Worm (Caenorhabditis elegans): Measurements from ENCODE around the gene srv-1.
A peak's percentile ranks its signal among the peaks of the same experiment; 100 is the strongest.

The srv-1 gene

ce11 chrIII:6871067-6871466 is 20.9 kb downstream of the srv-1 start:
- TF ChIP-seq bed-3 (GFP tag; optimal IDR thresholded peaks at IDR 0.05) (no peak), ztf-11 (tag; optimal IDR thresholded peaks at IDR 0.05) (no peak), M03D4.4 (tag; optimal IDR thresholded peaks at IDR 0.05) (no peak), lsy-2 (tag; optimal IDR thresholded peaks at IDR 0.05) (no peak), drap-1 (GFP tag; optimal IDR thresholded peaks at IDR 0.05) (no peak), lin-13 (tag; optimal IDR thresholded peaks at IDR 0.05) (no peak), nhr-12 (tag; optimal IDR thresholded peaks at IDR 0.05) (no peak), flh-1 (GFP tag; optimal IDR thresholded peaks at IDR 0.05) (no peak)

ce11 chrIII:6871668-6872067 is 21.5 kb downstream of the srv-1 start:
- TF ChIP-seq nhr-2 (tag; optimal IDR thresholded peaks at IDR 0.05): peak; percentile 46
- no peak for TF ChIP-seq unc-62 (GFP tag; optimal IDR thresholded peaks at IDR 0.05)
- TF ChIP-seq unc-39 (tag; optimal IDR thresholded peaks at IDR 0.05): no peak
- peak; percentile 52 for TF ChIP-seq hlh-1 (tag; optimal IDR thresholded peaks at IDR 0.05)

ce11 chrIII:6872534-6873150 is 22.5 kb downstream of the srv-1 start, which contains the start of gene K04C2.3:
Gene K04C2.3, plus strand, starts transcription at chrIII:6873089.
- no peak for TF ChIP-seq tbx-8 (GFP tag; optimal IDR thresholded peaks at IDR 0.05)
- TF ChIP-seq mab-5 (tag; optimal IDR thresholded peaks at IDR 0.05): no peak
- no peak for TF ChIP-seq unc-120 (tag; optimal IDR thresholded peaks at IDR 0.05; ENCODE audit: poor library complexity, severe bottlenecking)
- TF ChIP-seq bed-3 (GFP tag; optimal IDR thresholded peaks at IDR 0.05): no peak
- no peak for TF ChIP-seq nhr-2 (tag; optimal IDR thresholded peaks at IDR 0.05)
- TF ChIP-seq unc-39 (tag; optimal IDR thresholded peaks at IDR 0.05): no peak
- TF ChIP-seq drap-1 (GFP tag; optimal IDR thresholded peaks at IDR 0.05): no peak
- TF ChIP-seq ztf-11 (tag; optimal IDR thresholded peaks at IDR 0.05): no peak
- no peak for TF ChIP-seq zip-8 (tag; optimal IDR thresholded peaks at IDR 0.05)
- TF ChIP-seq ces-1 (GFP tag; optimal IDR thresholded peaks at IDR 0.05): no peak
- TF ChIP-seq ham-2 (GFP tag; optimal IDR thresholded peaks at IDR 0.05): no peak
- no peak for TF ChIP-seq blmp-1 (tag; optimal IDR thresholded peaks at IDR 0.05)
- no peak for TF ChIP-seq ceh-83 (GFP tag; optimal IDR thresholded peaks at IDR 0.05)
- no peak for TF ChIP-seq hlh-1 (tag; optimal IDR thresholded peaks at IDR 0.05)
- TF ChIP-seq nhr-28 (tag; optimal IDR thresholded peaks at IDR 0.05): no peak
- TF ChIP-seq M03D4.4 (tag; optimal IDR thresholded peaks at IDR 0.05): no peak
- TF ChIP-seq nhr-237 (tag; optimal IDR thresholded peaks at IDR 0.05): no peak
- TF ChIP-seq lin-32 (GFP tag; optimal IDR thresholded peaks at IDR 0.05): no peak

- TF ChIP-seq elt-1 (tag; optimal IDR thresholded peaks at IDR 0.05; ENCODE audit: borderline replicate concordance, insufficient read depth): no peak
- TF ChIP-seq M03D4.4 (tag; optimal IDR thresholded peaks at IDR 0.05): no peak
- no peak for TF ChIP-seq cnd-1 (tag; optimal IDR thresholded peaks at IDR 0.05)
- no peak for TF ChIP-seq unc-39 (tag; optimal IDR thresholded peaks at IDR 0.05)
- TF ChIP-seq tbx-8 (GFP tag; optimal IDR thresholded peaks at IDR 0.05): no peak
- TF ChIP-seq ceh-39 (tag; optimal IDR thresholded peaks at IDR 0.05): no peak
- TF ChIP-seq pha-4 (tag; optimal IDR thresholded peaks at IDR 0.05): no peak
- TF ChIP-seq bed-3 (GFP tag; optimal IDR thresholded peaks at IDR 0.05): no peak
- TF ChIP-seq nhr-237 (tag; optimal IDR thresholded peaks at IDR 0.05): no peak
- TF ChIP-seq zip-8 (tag; optimal IDR thresholded peaks at IDR 0.05): no peak
- TF ChIP-seq sem-2 (GFP tag; optimal IDR thresholded peaks at IDR 0.05): no peak
- TF ChIP-seq snpc-4 (tag; optimal IDR thresholded peaks at IDR 0.05): no peak
Measured at ce11 chrIII:6873724-6874123, 23.5 kb downstream of the srv-1 start.

ce11 chrIII:6880797-6881196 is 30.6 kb downstream of the srv-1 start, which contains the start of gene K04C2.7:
Gene K04C2.7, plus strand, starts transcription at chrIII:6881097.
- TF ChIP-seq snpc-4 (tag; optimal IDR thresholded peaks at IDR 0.05) (no peak), hlh-1 (tag; optimal IDR thresholded peaks at IDR 0.05) (no peak), nhr-76 (tag; optimal IDR thresholded peaks at IDR 0.05) (no peak), nhr-237 (tag; optimal IDR thresholded peaks at IDR 0.05) (no peak), ceh-43 (GFP tag; optimal IDR thresholded peaks at IDR 0.05) (no peak), flh-1 (GFP tag; optimal IDR thresholded peaks at IDR 0.05) (no peak), nhr-28 (tag; optimal IDR thresholded peaks at IDR 0.05) (no peak), lsy-2 (tag; optimal IDR thresholded peaks at IDR 0.05) (no peak), lin-32 (GFP tag; optimal IDR thresholded peaks at IDR 0.05) (no peak), mep-1 (tag; optimal IDR thresholded peaks at IDR 0.05) (no peak), lin-13 (tag; optimal IDR thresholded peaks at IDR 0.05) (no peak), ham-2 (GFP tag; optimal IDR thresholded peaks at IDR 0.05) (no peak), ceh-83 (GFP tag; optimal IDR thresholded peaks at IDR 0.05) (no peak), nhr-12 (tag; optimal IDR thresholded peaks at IDR 0.05) (no peak), sem-2 (GFP tag; optimal IDR thresholded peaks at IDR 0.05) (no peak), zip-8 (tag; optimal IDR thresholded peaks at IDR 0.05) (no peak), drap-1 (GFP tag; optimal IDR thresholded peaks at IDR 0.05) (no peak), elt-3 (tag; optimal IDR thresholded peaks at IDR 0.05) (no peak), tbx-8 (GFP tag; optimal IDR thresholded peaks at IDR 0.05) (no peak)

Data from whole organism, mixed stage, embryonic.